Fruit fly (Drosophila melanogaster) whole organism, larva: ENCODE data around the gene CG5421.

Source experiments
- noc ChIP-seq: fragments of 200-800 bp; sonication (Bioruptor generic); optimal IDR thresholded peaks from 3 replicates; lab custom pipeline; 2019; ENCODE audit warnings: missing biosample characterization, mild to moderate bottlenecking, missing genetic modification characterization, moderate library complexity

CG5421 gene

DNA sequence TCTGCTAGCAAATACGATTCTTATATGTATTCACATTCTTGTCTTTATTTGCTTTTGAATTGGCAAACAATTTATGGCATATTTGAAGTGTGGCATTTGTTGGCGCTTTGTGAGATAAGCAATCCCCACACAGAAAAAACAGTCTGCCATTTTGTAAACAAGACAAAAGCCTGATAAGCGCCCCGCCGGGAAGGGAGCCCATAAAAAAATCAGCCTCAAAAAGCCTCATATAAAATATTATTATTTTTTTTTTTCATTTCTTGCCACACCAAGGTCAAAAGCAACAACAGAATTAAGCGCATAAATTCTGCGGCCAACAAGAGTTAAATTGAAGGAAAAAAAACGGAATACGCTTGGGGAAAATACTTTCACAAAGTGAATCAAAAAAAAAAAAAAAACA, 27.4 kb upstream of the CG5421 start:
- peak; percentile 81 for TF ChIP-seq noc (tag; lab: Kevin White, UChicago)

DNA sequence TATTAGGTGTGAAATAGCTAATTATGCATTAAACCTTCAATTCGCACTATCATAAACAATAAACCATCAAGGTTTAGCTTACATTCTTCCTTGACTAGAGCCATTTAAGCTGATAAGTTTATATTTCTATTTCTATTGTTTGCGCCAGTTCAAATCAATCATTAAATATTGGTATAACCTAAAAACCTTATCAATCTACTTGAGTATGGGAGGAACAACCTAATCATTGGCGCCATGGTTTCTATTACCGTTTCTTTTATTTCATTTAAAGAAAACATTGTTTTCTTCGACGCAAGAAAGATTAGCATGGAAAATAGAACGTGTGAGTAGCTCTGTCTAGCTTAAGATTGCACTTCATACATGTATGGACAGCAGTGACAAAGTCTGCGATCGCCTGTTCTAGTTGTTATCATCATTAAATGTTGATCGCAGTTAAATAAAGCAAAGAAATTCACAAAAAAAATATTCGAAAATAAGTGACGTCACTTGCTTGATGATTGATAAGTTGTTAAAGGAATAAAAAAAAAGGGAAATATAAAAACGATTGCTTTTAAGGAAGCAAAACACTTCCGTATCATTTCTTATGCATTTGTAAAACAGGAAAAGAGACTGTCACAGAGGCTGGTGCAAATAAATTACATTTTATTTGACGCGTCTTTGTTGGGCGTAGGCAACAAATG, 26.4 kb upstream of the CG5421 start:
- no peak for TF ChIP-seq noc (tag; lab: Kevin White, UChicago)

DNA sequence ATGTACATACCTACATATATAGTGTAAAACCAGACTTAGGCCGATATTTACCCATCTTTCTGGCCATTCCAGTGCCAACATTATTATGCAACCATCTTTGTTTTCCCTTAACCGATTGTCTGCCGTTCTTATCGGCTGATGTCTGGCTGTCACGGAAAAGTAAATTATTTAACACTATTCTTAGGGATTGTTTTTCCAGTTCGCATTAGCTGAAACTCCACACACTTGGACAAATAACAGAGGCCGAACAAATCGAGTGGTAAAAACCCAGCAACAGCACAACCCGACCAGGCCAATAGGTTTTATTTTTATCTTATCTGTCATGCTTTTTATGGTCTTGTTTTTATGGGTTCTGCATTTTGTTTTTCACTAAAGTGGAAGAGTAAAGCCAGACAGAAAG, 25.7 kb upstream of the CG5421 start:
- no peak for TF ChIP-seq noc (tag; lab: Kevin White, UChicago)

DNA sequence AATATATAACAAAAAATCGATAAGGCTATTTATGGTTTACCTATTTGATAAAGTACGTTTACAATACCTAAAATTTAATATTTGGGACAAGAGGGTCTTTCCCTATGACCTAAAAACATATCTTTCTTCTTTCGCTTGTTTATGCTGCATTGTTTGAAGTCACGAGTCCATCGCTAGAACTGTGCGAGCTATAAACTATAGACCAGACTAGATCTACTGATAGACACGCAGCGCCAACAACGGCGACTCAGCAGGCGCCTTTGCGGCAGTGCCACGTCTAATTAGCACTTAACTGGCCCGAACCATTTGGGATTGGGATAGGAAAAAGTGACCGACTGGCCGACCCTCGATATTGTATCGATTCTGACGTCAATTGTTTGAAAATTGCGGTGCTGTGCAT, 25.1 kb upstream of the CG5421 start:
- no peak for TF ChIP-seq noc (tag; lab: Kevin White, UChicago)

DNA sequence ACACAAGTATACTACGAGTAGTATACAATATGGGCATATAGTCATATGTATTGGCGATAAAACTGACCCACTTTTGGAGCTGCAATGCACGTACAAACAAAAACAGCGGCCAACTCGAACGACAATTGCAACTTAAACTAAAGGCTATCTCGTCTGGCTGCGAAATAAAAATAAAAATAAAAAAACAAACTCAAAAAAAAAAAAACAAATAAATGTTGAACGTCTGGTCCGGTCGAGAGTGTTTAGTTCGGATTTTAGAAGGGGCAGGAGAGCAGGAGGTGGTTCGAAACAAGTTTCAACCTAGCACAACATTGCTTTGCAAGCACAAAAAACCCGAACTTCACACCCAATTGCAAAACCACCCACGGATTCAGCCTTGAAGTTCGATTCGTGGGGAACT, 24.0 kb upstream of the CG5421 start:
- TF ChIP-seq noc (tag; lab: Kevin White, UChicago): no peak

DNA sequence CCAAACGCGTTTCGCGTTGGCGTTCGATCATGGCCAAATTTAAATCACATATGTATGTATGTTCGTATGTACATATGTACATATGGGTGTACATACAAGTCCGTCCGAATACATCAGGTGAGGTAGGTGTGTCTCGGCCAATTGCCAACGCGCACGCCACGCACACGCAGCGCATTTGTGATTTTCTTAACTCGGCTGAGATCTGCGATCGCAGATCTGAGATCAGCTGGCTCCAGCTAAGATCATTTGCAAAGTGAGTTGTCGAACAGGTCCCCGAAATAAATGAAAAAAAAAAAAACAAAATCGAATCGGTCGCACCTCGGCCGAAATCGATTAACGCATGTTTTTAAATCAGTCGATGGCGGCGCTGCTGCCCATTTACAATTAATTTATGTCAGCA, 21.3 kb upstream of the CG5421 start:
- no peak for TF ChIP-seq noc (tag; lab: Kevin White, UChicago)

DNA sequence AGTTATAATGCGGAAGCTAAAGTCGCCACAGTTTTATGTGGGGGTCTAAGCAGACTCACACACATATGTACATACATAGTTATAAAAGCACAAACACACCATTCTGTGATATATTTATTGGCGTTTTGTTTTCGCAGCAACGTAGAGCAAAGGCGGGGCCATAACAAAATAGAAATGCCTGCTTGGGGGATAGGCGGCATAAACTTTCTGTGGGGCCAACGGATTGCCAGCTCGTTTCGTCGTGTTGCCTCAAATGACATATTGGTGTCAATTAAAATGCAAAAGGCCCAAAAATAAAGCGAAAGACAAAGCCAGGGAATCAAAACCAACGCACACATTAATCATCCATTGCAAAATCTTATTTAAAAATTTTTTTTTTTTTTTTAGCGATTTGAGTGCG, 20.9 kb upstream of the CG5421 start:
- TF ChIP-seq noc (tag; lab: Kevin White, UChicago): peak; percentile 63

DNA sequence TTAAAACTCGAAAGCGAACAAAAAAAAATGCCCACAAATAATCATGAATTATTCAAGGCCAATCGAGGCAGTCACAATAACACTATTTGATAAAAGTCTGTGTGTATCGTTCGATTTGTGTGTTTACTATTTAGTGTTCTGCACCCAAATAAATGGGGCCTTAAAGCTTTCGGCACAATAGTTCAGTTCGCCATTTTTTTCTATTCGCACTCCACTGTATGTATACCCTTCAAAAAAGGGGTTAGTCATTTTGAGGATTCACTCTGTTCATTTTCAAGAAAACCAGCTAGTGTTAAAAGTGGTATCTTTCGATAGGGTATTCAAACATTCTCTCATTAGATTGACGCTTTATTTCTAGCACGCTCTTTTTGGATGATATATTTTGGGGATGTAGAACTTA, 19.7 kb upstream of the CG5421 start:
- peak; percentile 79 for TF ChIP-seq noc (tag; lab: Kevin White, UChicago)

DNA sequence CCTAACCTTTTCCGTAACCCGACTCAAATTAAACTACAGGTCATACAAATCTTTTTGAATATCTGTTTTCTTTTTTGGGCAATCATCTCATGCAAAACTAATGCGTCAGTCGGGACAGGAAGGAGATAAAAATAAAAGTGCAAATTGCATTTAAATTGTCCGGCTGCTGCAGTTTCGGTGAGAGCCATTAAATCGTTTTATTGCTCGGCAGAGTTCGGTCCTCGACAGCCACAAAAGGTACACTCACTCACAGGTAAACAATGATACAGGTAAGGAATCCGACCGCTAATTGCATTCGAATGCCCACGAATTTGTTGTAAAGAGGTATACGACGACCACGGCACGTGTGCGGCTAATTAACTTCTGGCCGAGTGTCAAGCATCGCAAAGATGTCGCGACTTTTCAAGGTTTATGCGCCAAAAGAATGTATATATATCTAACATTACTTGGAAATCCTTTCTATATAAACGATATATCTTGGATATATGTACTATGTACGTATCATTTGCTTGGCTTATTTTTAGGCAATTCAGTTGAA, 18.6 kb upstream of the CG5421 start:
- TF ChIP-seq noc (tag; lab: Kevin White, UChicago): no peak

DNA sequence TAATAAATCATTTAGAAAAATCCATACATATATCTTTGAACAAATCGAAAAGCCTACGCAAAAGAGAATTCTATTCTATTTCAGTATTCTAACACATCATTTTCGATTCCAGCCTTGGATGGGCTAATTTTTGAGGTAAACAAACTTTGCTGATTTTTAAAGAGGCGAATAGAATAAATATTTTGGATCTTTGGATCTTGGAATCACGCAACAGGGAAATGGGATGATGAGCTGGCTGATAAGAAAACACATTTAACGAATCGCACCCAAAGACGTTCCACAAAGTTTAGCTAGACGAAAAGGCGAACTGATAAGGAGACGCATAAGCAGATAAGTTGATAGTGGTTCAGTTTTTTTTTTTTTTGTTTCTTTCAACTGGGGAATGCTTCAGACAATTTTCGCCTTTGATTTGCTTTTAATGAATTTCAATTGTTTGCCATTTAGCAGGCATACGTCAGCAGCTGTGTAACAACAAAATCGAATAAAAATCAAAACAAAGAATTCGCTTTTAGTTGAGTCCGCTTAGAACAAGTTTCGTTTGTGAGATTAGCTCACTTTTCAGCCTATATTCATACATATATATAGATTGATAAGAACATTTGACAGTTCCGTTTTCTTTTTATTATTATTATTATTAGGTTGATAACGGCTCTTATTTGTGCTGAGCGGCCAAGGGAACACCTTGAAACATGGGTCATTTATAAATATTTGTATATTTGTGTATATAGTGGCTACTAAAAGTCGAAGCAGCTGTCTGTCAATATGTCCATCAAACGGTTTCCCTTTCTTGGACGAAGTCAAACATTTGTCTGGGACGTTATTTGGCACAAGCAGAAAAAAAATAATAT, 17.5 kb upstream of the CG5421 start:
- TF ChIP-seq noc (tag; lab: Kevin White, UChicago): peak; percentile 62

DNA sequence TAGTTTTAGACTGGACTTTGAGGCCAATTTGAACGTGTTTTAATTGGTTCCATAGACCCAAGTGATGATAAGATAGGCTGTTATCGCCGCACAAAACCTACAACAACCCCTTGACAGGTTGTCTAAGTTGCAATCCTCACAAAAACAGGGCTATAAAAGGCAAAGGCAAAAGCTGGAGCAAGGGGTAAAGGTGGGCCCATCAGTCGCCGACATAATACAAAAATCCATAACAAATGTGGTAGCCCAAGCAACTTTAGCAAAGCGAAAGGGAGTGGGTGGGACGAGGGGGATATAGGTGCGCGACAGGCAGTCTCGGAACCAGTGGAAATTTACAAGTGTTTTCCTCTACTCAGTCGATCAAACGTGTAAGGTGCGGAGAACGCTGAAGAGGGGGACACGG, 16.1 kb upstream of the CG5421 start:
- TF ChIP-seq noc (tag; lab: Kevin White, UChicago): peak; percentile 13

DNA sequence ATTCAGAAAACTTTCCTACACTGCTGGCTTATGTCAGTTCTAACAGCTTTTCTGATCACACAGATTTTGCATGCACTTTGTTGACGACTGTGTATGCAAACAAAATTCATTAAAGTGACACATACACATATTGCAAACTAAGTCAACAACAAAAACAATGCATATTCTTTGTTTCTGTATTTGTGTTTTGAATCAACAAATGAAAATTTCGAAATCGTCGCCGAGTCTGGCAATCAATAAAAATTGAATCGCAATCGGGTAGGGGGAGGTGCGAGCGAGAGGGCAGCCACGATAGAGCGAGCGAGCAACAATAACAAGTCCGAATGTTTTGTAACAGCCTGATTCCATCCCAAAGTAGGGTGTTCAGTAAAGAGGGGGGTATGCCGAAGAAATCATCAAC, 15.1 kb upstream of the CG5421 start:
- TF ChIP-seq noc (tag; lab: Kevin White, UChicago): no peak

DNA sequence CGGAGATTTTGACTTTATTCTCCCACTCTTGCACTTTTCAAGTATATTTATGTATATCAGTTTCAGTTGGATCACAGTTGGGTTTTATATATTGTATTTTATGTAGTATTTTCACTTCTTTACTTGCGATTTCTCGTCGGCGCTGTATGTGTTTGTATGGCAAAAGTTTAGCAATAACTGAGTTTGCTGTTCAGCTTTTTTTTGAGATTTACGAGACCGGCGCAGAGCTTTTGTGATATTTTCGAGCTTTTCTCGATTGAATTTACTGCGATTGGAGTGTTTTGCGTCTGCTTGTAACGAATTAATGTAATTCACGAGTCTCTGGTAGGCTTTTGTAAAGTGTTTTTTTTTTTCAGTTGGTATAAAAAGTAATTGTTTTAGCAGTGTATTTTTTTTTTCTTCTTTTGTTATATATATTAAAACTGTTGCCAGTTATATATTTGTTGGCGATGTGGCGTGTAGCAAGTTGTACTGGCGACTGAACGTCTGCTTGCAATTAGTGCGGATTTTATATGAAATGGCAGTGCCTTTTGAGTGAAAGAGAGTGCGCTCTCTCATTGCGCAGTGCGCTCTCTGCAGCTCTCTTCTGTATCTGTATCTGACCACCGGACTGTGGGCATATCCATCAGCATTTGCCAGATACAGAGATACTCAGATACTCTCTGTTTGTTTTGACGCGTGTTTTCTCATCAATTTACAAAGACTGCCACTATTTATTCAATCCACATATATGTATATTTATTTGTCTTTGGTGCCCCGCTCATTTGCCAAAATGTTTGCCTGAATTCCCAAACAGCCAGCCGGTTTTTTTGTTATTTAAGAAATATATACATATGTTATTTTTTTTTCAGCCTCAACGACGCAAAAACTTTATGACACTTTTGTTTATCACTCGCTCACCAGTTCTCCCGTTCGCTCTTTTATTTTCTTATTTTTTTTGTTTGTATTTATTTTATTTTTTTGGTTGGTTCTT, 13.1 kb upstream of the CG5421 start:
- peak; percentile 92 for TF ChIP-seq noc (tag; lab: Kevin White, UChicago)

DNA sequence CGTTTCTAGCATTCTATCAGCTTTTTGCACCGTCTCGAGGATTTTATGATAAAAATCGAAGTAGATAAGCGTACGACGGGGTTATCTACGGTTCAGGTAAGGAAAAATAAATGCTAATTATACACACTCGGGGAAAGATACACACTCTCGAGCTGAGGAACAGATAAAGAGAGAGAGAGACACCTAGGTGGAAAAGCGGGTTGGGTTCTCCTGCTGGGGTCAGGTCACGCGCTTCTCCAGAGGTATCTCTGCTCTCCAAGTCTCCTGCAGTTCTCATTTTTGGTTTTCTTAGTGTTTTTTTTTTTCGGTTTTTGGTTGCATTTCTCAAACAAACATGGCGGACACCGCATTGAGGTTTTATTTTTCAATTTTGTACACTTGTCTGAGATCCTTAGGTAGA, 11.9 kb upstream of the CG5421 start:
- TF ChIP-seq noc (tag; lab: Kevin White, UChicago): no peak

DNA sequence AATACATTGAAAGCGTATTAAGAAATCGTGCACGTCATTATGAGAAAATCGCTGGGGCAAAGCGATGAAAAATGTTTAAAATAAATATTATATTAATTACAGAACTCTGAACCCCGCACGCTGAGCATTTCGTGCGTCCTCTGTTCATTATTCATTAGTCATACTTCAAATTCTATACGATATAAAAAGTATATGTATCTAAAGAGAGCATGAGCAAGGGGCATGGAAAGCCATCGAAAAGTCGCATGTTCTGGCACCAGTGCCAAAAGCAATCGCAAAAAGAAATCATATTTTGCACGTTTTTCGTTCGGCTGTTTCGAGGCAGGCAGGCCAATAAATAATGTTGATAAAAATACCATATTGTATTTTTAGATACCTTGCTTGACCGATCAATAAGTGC, 11.3 kb upstream of the CG5421 start:
- no peak for TF ChIP-seq noc (tag; lab: Kevin White, UChicago)
